Fruit fly (Drosophila melanogaster) whole organism, prepupa: ENCODE data around the gene Gr10a.

Source experiments
- CG10631 ChIP-seq: fragments of 200-800 bp; sonication (Bioruptor generic); optimal IDR thresholded peaks from 2 replicates; lab custom pipeline; 2016; ENCODE audit warnings: missing biosample characterization, missing genetic modification characterization
- CG10669 ChIP-seq: fragments of 200-800 bp; sonication (Bioruptor generic); optimal IDR thresholded peaks from 3 replicates; lab custom pipeline; 2018; ENCODE audit warnings: missing biosample characterization, mild to moderate bottlenecking, missing genetic modification characterization, moderate library complexity
- CG11294 ChIP-seq: fragments of 200-800 bp; sonication (Bioruptor generic); IDR thresholded peaks from 2 replicates; pipeline ENCODE4 v1.3.6; 2022; ENCODE audit warnings: missing biosample characterization, missing genetic modification characterization
- CG11762 ChIP-seq: fragments of 200-800 bp; sonication (Bioruptor generic); optimal IDR thresholded peaks from 3 replicates; lab custom pipeline; 2016; ENCODE audit warnings: missing biosample characterization, missing genetic modification characterization; ENCODE audit not compliant: insufficient read depth
- CG11902 ChIP-seq: fragments of 200-800 bp; sonication (Bioruptor generic); optimal IDR thresholded peaks from 3 replicates; lab custom pipeline; 2016; ENCODE audit warnings: missing biosample characterization, missing genetic modification characterization
- CG15336 ChIP-seq: fragments of 200-800 bp; sonication (Bioruptor generic); IDR thresholded peaks from 2 replicates; pipeline ENCODE4 v1.3.6; 2022; ENCODE audit warnings: missing biosample characterization, missing genetic modification characterization
- CG1621 ChIP-seq: fragments of 200-800 bp; sonication (Bioruptor generic); optimal IDR thresholded peaks from 3 replicates; lab custom pipeline; 2018; ENCODE audit warnings: missing biosample characterization, mild to moderate bottlenecking, missing genetic modification characterization
- CG3032 ChIP-seq: fragments of 200-800 bp; optimal IDR thresholded peaks from 2 replicates; lab custom pipeline; 2019; ENCODE audit warnings: missing biosample characterization, mild to moderate bottlenecking, missing genetic modification characterization, moderate library complexity
- CG32006 ChIP-seq: fragments of 200-800 bp; sonication (Bioruptor generic); optimal IDR thresholded peaks from 3 replicates; lab custom pipeline; 2017; ENCODE audit warnings: missing biosample characterization, mild to moderate bottlenecking, missing genetic modification characterization
- CG3919 ChIP-seq: fragments of 200-800 bp; sonication (Bioruptor generic); optimal IDR thresholded peaks from 3 replicates; lab custom pipeline; 2016; ENCODE audit warnings: missing biosample characterization, missing genetic modification characterization
- CG4318 ChIP-seq: fragments of 200-800 bp; sonication (Bioruptor generic); optimal IDR thresholded peaks from 3 replicates; lab custom pipeline; 2017; ENCODE audit warnings: missing biosample characterization, mild to moderate bottlenecking, missing genetic modification characterization
- CG6276 ChIP-seq: fragments of 200-800 bp; sonication (Bioruptor generic); optimal IDR thresholded peaks from 2 replicates; lab custom pipeline; 2017; ENCODE audit warnings: missing biosample characterization, mild to moderate bottlenecking, missing genetic modification characterization
- CG6808 ChIP-seq: fragments of 200-800 bp; sonication (Bioruptor generic); optimal IDR thresholded peaks from 3 replicates; lab custom pipeline; 2017; ENCODE audit warnings: missing biosample characterization, missing genetic modification characterization, mild to moderate bottlenecking, moderate library complexity, missing genetic modification reagents
- CG6854 ChIP-seq: fragments of 200-800 bp; sonication (Bioruptor generic); optimal IDR thresholded peaks from 2 replicates; lab custom pipeline; 2017; ENCODE audit warnings: missing biosample characterization, mild to moderate bottlenecking, missing genetic modification characterization
- CG8119 ChIP-seq: fragments of 200-800 bp; sonication (Bioruptor generic); IDR thresholded peaks from 3 replicates; pipeline ENCODE4 v1.3.6; 2022; ENCODE audit warnings: missing biosample characterization, missing genetic modification characterization
- CG8319 ChIP-seq: fragments of 200-800 bp; sonication (Bioruptor generic); optimal IDR thresholded peaks from 3 replicates; lab custom pipeline; 2016; ENCODE audit warnings: missing biosample characterization, missing genetic modification characterization
- Eip75B ChIP-seq: fragments of 200-800 bp; sonication (Bioruptor generic); optimal IDR thresholded peaks from 3 replicates; lab custom pipeline; 2016; ENCODE audit warnings: missing biosample characterization, missing genetic modification characterization
- Eip78C ChIP-seq: fragments of 200-800 bp; sonication (Bioruptor generic); peaks from one replicate; lab custom pipeline; 2016; ENCODE audit warnings: missing biosample characterization, missing genetic modification characterization
- Ets96B ChIP-seq: fragments of 200-800 bp; optimal IDR thresholded peaks from 2 replicates; lab custom pipeline; 2019; ENCODE audit warnings: missing biosample characterization, mild to moderate bottlenecking, missing genetic modification characterization, moderate library complexity
- Gug ChIP-seq: fragments of 200-800 bp; sonication (Bioruptor generic); IDR thresholded peaks from 2 replicates; pipeline ENCODE4 v1.3.6; 2022; ENCODE audit warnings: missing biosample characterization, missing genetic modification characterization
- Hr38 ChIP-seq: sonication (Bioruptor generic); optimal IDR thresholded peaks from 2 replicates; lab custom pipeline; 2016; ENCODE audit warnings: missing biosample characterization, missing genetic modification characterization
- Hr39 ChIP-seq: fragments of 200-800 bp; sonication (Bioruptor generic); optimal IDR thresholded peaks from 2 replicates; lab custom pipeline; 2016; ENCODE audit warnings: missing biosample characterization, missing genetic modification characterization
- Hr4 ChIP-seq: fragments of 200-800 bp; sonication (Bioruptor generic); optimal IDR thresholded peaks from 3 replicates; lab custom pipeline; 2016; ENCODE audit warnings: missing biosample characterization, missing genetic modification characterization
- Lpt ChIP-seq: fragments of 200-800 bp; sonication (Bioruptor generic); optimal IDR thresholded peaks from 3 replicates; lab custom pipeline; 2016; ENCODE audit warnings: missing biosample characterization, missing genetic modification characterization
- OdsH ChIP-seq: fragments of 200-800 bp; sonication (Bioruptor generic); optimal IDR thresholded peaks from 3 replicates; lab custom pipeline; 2016; ENCODE audit warnings: missing biosample characterization, missing genetic modification characterization
- Smox ChIP-seq: fragments of 200-800 bp; sonication (Bioruptor generic); optimal IDR thresholded peaks from 3 replicates; lab custom pipeline; 2016; ENCODE audit warnings: missing biosample characterization, missing genetic modification characterization
- Sox14 ChIP-seq: fragments of 200-800 bp; sonication (Bioruptor generic); optimal IDR thresholded peaks from 3 replicates; lab custom pipeline; 2016; ENCODE audit warnings: missing biosample characterization, missing genetic modification characterization
- cyc ChIP-seq: fragments of 200-800 bp; sonication (Bioruptor generic); optimal IDR thresholded peaks from 3 replicates; lab custom pipeline; 2016; ENCODE audit warnings: missing biosample characterization, missing genetic modification characterization
- dac ChIP-seq: fragments of 200-800 bp; sonication (Bioruptor generic); optimal IDR thresholded peaks from 2 replicates; lab custom pipeline; 2017; ENCODE audit warnings: missing biosample characterization, mild to moderate bottlenecking, missing genetic modification characterization
- dsx ChIP-seq: fragments of 200-800 bp; optimal IDR thresholded peaks from 3 replicates; lab custom pipeline; 2019; ENCODE audit warnings: missing biosample characterization, mild to moderate bottlenecking, missing genetic modification characterization, moderate library complexity; ENCODE audit not compliant: poor library complexity, severe bottlenecking
- eg ChIP-seq: fragments of 200-800 bp; sonication (Bioruptor generic); IDR thresholded peaks from 3 replicates; pipeline ENCODE4 v1.3.6; 2022; ENCODE audit warnings: missing biosample characterization, missing genetic modification characterization
- esn ChIP-seq: fragments of 200-800 bp; sonication (Bioruptor generic); optimal IDR thresholded peaks from 2 replicates; lab custom pipeline; 2016; ENCODE audit warnings: missing biosample characterization, mild to moderate bottlenecking, missing genetic modification characterization, moderate library complexity
- fd59A ChIP-seq: fragments of 200-800 bp; sonication (Bioruptor generic); optimal IDR thresholded peaks from 2 replicates; lab custom pipeline; 2017; ENCODE audit warnings: missing biosample characterization, mild to moderate bottlenecking, missing genetic modification characterization, missing genetic modification reagents
- fkh ChIP-seq: fragments of 200-800 bp; sonication (Bioruptor generic); optimal IDR thresholded peaks from 3 replicates; lab custom pipeline; 2017; ENCODE audit warnings: missing biosample characterization, mild to moderate bottlenecking, missing genetic modification characterization, moderate library complexity
- lz ChIP-seq: fragments of 200-800 bp; sonication (Bioruptor generic); optimal IDR thresholded peaks from 3 replicates; lab custom pipeline; 2016; ENCODE audit warnings: missing biosample characterization, missing genetic modification characterization
- pdm3 ChIP-seq: fragments of 200-800 bp; sonication (Bioruptor generic); optimal IDR thresholded peaks from 3 replicates; lab custom pipeline; 2016; ENCODE audit warnings: missing biosample characterization, missing genetic modification characterization
- ss ChIP-seq, 2 experiments: fragments of 200-800 bp; sonication (Bioruptor generic); optimal IDR thresholded peaks; 2 replicates in 1 of 2; 3 replicates in 1 of 2; lab custom pipeline; 2017 to 2018; ENCODE audit warnings: mild to moderate bottlenecking in 2 of 2, missing biosample characterization in 2 of 2, missing genetic modification characterization in 2 of 2, moderate library complexity in 1 of 2
- svp ChIP-seq: fragments of 200-800 bp; sonication (Bioruptor generic); peaks from one replicate; lab custom pipeline; 2016; ENCODE audit warnings: missing biosample characterization, missing genetic modification characterization
- vri ChIP-seq: fragments of 200-800 bp; sonication (Bioruptor generic); optimal IDR thresholded peaks from 3 replicates; lab custom pipeline; 2016; ENCODE audit warnings: missing biosample characterization, mild to moderate bottlenecking, missing genetic modification characterization

Gr10a gene

dm6 chrX:11423277-11423717, 6.1 kb upstream of the Gr10a start (continued):
- peak; percentile 87 for TF ChIP-seq Smox (GFP tag; lab: Kevin White, UChicago)
- no peak for TF ChIP-seq CG6808 (GFP tag; lab: Kevin White, UChicago)
- TF ChIP-seq Lpt (GFP tag; lab: Kevin White, UChicago) = peak; percentile 45
- TF ChIP-seq Ets96B (tag; lab: Kevin White, UChicago) = no peak
- TF ChIP-seq esn (GFP tag; lab: Kevin White, UChicago) = peak; percentile 90
- peak; percentile 45 for TF ChIP-seq Eip75B (GFP tag; lab: Kevin White, UChicago)
- TF ChIP-seq Hr39 (GFP tag; lab: Kevin White, UChicago) = peak; percentile 94
- peak; percentile 45 for TF ChIP-seq CG8319 (GFP tag; lab: Kevin White, UChicago)
- TF ChIP-seq CG6854 (GFP tag; lab: Kevin White, UChicago) = peak; percentile 62
- TF ChIP-seq CG3919 (GFP tag; lab: Kevin White, UChicago) = peak; percentile 71
- no peak for TF ChIP-seq dac (GFP tag; lab: Kevin White, UChicago)
- peak; percentile 89 for TF ChIP-seq lz (GFP tag; lab: Kevin White, UChicago)
- peak; percentile 91 for TF ChIP-seq svp (GFP tag; lab: Kevin White, UChicago)
- TF ChIP-seq CG4318 (GFP tag; lab: Kevin White, UChicago) = no peak
- peak; percentile 58 for TF ChIP-seq CG11902 (GFP tag; lab: Kevin White, UChicago)
- no peak for TF ChIP-seq Hr38
- TF ChIP-seq CG32006 (GFP tag; lab: Kevin White, UChicago) = peak; percentile 70
- TF ChIP-seq pdm3 (GFP tag; lab: Kevin White, UChicago) = peak; percentile 76
- peak; percentile 70 for TF ChIP-seq CG6276 (GFP tag; lab: Kevin White, UChicago)
- TF ChIP-seq Sox14 (GFP tag; lab: Kevin White, UChicago) = peak; percentile 79
- no peak for TF ChIP-seq CG1621 (tag; lab: Kevin White, UChicago)
- peak; percentile 72 for TF ChIP-seq CG11762 (GFP tag; lab: Kevin White, UChicago)
- no peak for TF ChIP-seq ss (GFP tag; optimal IDR thresholded peaks at IDR 0.05; lab: Kevin White, UChicago)
- peak; percentile 76 for TF ChIP-seq Hr4 (GFP tag; lab: Kevin White, UChicago)
- peak; percentile 78 for TF ChIP-seq Eip78C (GFP tag; lab: Kevin White, UChicago)
- TF ChIP-seq dsx (GFP tag; lab: Kevin White, UChicago) = no peak
- no peak for TF ChIP-seq CG3032 (tag; lab: Kevin White, UChicago)
- peak; percentile 48 for TF ChIP-seq CG10631
- peak; percentile 84 for TF ChIP-seq eg (GFP tag; lab: Robert Waterston, UW)
- peak; percentile 78 for TF ChIP-seq OdsH (GFP tag; lab: Kevin White, UChicago)
- TF ChIP-seq, all 60 proteins: peak for 47

- TF ChIP-seq CG32006 (GFP tag; lab: Kevin White, UChicago) (no peak), Ets96B (tag; lab: Kevin White, UChicago) (no peak), CG10669 (GFP tag; lab: Kevin White, UChicago) (no peak), OdsH (GFP tag; lab: Kevin White, UChicago) (no peak), Gug (GFP tag; lab: Robert Waterston, UW) (no peak), lz (GFP tag; lab: Kevin White, UChicago) (no peak), svp (GFP tag; lab: Kevin White, UChicago) (peak; percentile 56), CG15336 (GFP tag; lab: Robert Waterston, UW) (no peak), fkh (peak; percentile 5), vri (GFP tag; lab: Kevin White, UChicago) (no peak), Lpt (GFP tag; lab: Kevin White, UChicago) (no peak), cyc (GFP tag; lab: Kevin White, UChicago) (no peak), Eip78C (GFP tag; lab: Kevin White, UChicago) (no peak), CG11294 (GFP tag; lab: Robert Waterston, UW) (no peak), CG8119 (GFP tag; lab: Robert Waterston, UW) (no peak), fd59A (no peak), CG6808 (GFP tag; lab: Kevin White, UChicago) (no peak)
These were observed 5.3 kb upstream of the Gr10a start, which contains the start of gene Gs2 for dm6 chrX:11422532-11422931. Gene Gs2 (plus strand): TSS chrX:11422832.
